Fruit fly (Drosophila melanogaster) whole organism, adult: ENCODE results near the gene CG17475.

Experiments used
- CG11617 ChIP-seq: fragments of 200-800 bp; sonication (Bioruptor generic); optimal IDR thresholded peaks from 2 replicates; lab custom pipeline; 2017; ENCODE audit warnings: mild to moderate bottlenecking, missing biosample characterization, missing genetic modification reagents, missing genetic modification characterization
- CG12768 ChIP-seq: fragments of 200-800 bp; sonication (Bioruptor generic); optimal IDR thresholded peaks from 2 replicates; lab custom pipeline; 2017; ENCODE audit warnings: missing biosample characterization, missing genetic modification characterization, mild to moderate bottlenecking, moderate library complexity, missing genetic modification reagents
- CG14711 ChIP-seq: fragments of 200-800 bp; sonication (Bioruptor generic); optimal IDR thresholded peaks from 2 replicates; lab custom pipeline; 2018; ENCODE audit warnings: missing biosample characterization, mild to moderate bottlenecking, missing genetic modification characterization, moderate library complexity
- CG1620 ChIP-seq: fragments of 200-800 bp; sonication (Bioruptor generic); optimal IDR thresholded peaks from 2 replicates; lab custom pipeline; 2016; ENCODE audit warnings: missing biosample characterization, missing genetic modification characterization
- CG33017 ChIP-seq: fragments of 200-800 bp; sonication (Bioruptor generic); optimal IDR thresholded peaks from 2 replicates; lab custom pipeline; 2018; ENCODE audit warnings: missing biosample characterization, mild to moderate bottlenecking, missing genetic modification characterization, moderate library complexity
- CG5204 ChIP-seq: fragments of 200-800 bp; sonication (Bioruptor generic); optimal IDR thresholded peaks from 2 replicates; lab custom pipeline; 2016; ENCODE audit warnings: missing biosample characterization, missing genetic modification characterization
- CG7045 ChIP-seq: fragments of 200-800 bp; sonication (Bioruptor generic); optimal IDR thresholded peaks from 2 replicates; lab custom pipeline; 2017; ENCODE audit warnings: missing biosample characterization, mild to moderate bottlenecking, missing genetic modification characterization
- CG7101 ChIP-seq: fragments of 200-800 bp; sonication (Bioruptor generic); optimal IDR thresholded peaks from 2 replicates; lab custom pipeline; 2018; ENCODE audit warnings: missing biosample characterization, mild to moderate bottlenecking, missing genetic modification characterization, moderate library complexity
- Clk ChIP-seq: fragments of 200-800 bp; sonication (Bioruptor generic); optimal IDR thresholded peaks from 2 replicates; lab custom pipeline; 2017; ENCODE audit warnings: missing biosample characterization, missing genetic modification characterization
- Crg-1 ChIP-seq: fragments of 200-800 bp; sonication (Bioruptor generic); optimal IDR thresholded peaks from 2 replicates; lab custom pipeline; 2016; ENCODE audit warnings: missing biosample characterization, missing genetic modification characterization
- Hr96 ChIP-seq: fragments of 200-800 bp; sonication (Bioruptor generic); optimal IDR thresholded peaks from 2 replicates; lab custom pipeline; 2016; ENCODE audit warnings: missing biosample characterization, missing genetic modification characterization
- Mnt ChIP-seq: fragments of 200-800 bp; sonication (Bioruptor generic); optimal IDR thresholded peaks from 2 replicates; lab custom pipeline; 2016; ENCODE audit warnings: missing biosample characterization, mild to moderate bottlenecking, missing genetic modification characterization
- bab1 ChIP-seq: fragments of 200-800 bp; sonication (Bioruptor generic); optimal IDR thresholded peaks from 3 replicates; lab custom pipeline; 2019; ENCODE audit warnings: missing biosample characterization, mild to moderate bottlenecking, missing genetic modification characterization, moderate library complexity
- cic ChIP-seq: fragments of 200-800 bp; sonication (Bioruptor generic); optimal IDR thresholded peaks from 2 replicates; lab custom pipeline; 2017; ENCODE audit warnings: missing biosample characterization, mild to moderate bottlenecking, missing genetic modification characterization, moderate library complexity
- cnc ChIP-seq, 2 experiments: fragments of >200 bp; optimal IDR thresholded peaks; 2 replicates each; lab custom pipeline; 2017
- kay ChIP-seq: fragments of 200-800 bp; sonication (Bioruptor generic); peaks from one replicate; lab custom pipeline; 2016; ENCODE audit warnings: missing biosample characterization, missing genetic modification characterization, borderline replicate concordance
- ovo ChIP-seq: fragments of 200-800 bp; sonication (Bioruptor generic); optimal IDR thresholded peaks from 2 replicates; lab custom pipeline; 2016; ENCODE audit warnings: missing biosample characterization, missing genetic modification characterization
- pad ChIP-seq: fragments of 200-800 bp; sonication (Bioruptor generic); optimal IDR thresholded peaks from 3 replicates; lab custom pipeline; 2017; ENCODE audit warnings: missing biosample characterization, missing genetic modification characterization, mild to moderate bottlenecking, moderate library complexity, missing genetic modification reagents
- tj ChIP-seq: fragments of 200-800 bp; sonication (Bioruptor generic); optimal IDR thresholded peaks from 3 replicates; lab custom pipeline; 2017; ENCODE audit warnings: missing biosample characterization, mild to moderate bottlenecking, missing genetic modification characterization, moderate library complexity
- toe ChIP-seq: fragments of 200-800 bp; sonication (Bioruptor generic); optimal IDR thresholded peaks from 2 replicates; lab custom pipeline; 2016; ENCODE audit warnings: missing biosample characterization, missing genetic modification characterization

CG17475 gene

DNA sequence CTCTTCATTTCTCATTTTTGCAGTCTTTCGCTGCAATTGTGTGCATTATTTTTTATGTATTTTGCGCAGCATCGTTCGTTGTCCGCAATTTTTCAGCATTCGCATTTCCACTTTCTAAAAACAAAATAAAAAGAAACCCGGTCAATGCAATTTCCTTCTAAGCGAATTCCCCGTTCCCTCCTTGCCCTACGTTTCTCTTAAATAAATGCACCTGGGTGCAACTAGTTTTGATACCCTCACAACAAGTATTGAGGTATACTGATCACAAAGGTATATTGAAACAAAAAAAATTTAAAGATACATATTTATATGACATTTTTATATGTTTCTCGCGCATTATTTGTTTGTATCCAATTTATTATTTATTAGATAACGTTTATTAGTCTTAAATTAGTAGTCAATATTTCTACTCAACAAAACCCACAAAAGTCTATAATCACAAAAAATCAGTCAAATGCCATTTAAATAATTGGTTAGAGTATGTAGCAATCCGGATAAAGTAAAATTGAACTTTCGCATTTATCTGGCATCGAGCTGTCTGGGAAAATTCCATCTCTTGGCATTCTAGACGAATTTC, 48.8 kb downstream of the CG17475 start:
- TF ChIP-seq Clk (GFP tag; lab: Kevin White, UChicago) = peak; percentile 1
- TF ChIP-seq pad (GFP tag; lab: Kevin White, UChicago) = peak; percentile 37
- TF ChIP-seq kay (GFP tag; lab: Kevin White, UChicago) = peak; percentile 68
- TF ChIP-seq bab1 (GFP tag; lab: Kevin White, UChicago) = peak; percentile 65
- peak; percentile 80 for TF ChIP-seq CG7045 (GFP tag; lab: Kevin White, UChicago)
- TF ChIP-seq CG11617 (GFP tag; lab: Kevin White, UChicago) = peak; percentile 49
- TF ChIP-seq Mnt (GFP tag; lab: Kevin White, UChicago) = no peak
- TF ChIP-seq ovo = no peak
- peak; percentile 58 for TF ChIP-seq CG14711 (tag; lab: Kevin White, UChicago)
- TF ChIP-seq CG33017 (tag; lab: Kevin White, UChicago) = peak; percentile 82
- TF ChIP-seq CG7101 (tag; lab: Kevin White, UChicago) = peak; percentile 66
- TF ChIP-seq tj (GFP tag; lab: Kevin White, UChicago) = peak; percentile 36
- TF ChIP-seq CG1620 (GFP tag; lab: Kevin White, UChicago) = no peak
- peak; percentile 61 for TF ChIP-seq CG12768 (GFP tag; lab: Kevin White, UChicago)

dm6 chr3R:17080666-17081358, 49.4 kb downstream of the CG17475 start:
- peak; percentile 89 for TF ChIP-seq toe (GFP tag; lab: Kevin White, UChicago)
- TF ChIP-seq CG7101 (tag; lab: Kevin White, UChicago) = peak; percentile 92
- TF ChIP-seq pad (GFP tag; lab: Kevin White, UChicago) = peak; percentile 77
- peak; percentile 52 for TF ChIP-seq Crg-1 (GFP tag; lab: Kevin White, UChicago)
- TF ChIP-seq bab1 (GFP tag; lab: Kevin White, UChicago) = peak; percentile 91
- peak; percentile 90 for TF ChIP-seq CG33017 (tag; lab: Kevin White, UChicago)
- peak; percentile 87 for TF ChIP-seq kay (GFP tag; lab: Kevin White, UChicago)
- peak; percentile 94 for TF ChIP-seq CG5204
- TF ChIP-seq CG12768 (GFP tag; lab: Kevin White, UChicago) = peak; percentile 92
- TF ChIP-seq cnc (optimal IDR thresholded peaks at IDR 0.05; lab: Kevin White, UChicago) = no peak
- TF ChIP-seq CG7045 (GFP tag; lab: Kevin White, UChicago) = peak; percentile 96
- peak; percentile 94 for TF ChIP-seq CG11617 (GFP tag; lab: Kevin White, UChicago)
- TF ChIP-seq Clk (GFP tag; lab: Kevin White, UChicago) = peak; percentile 88
- peak; percentile 54 for TF ChIP-seq cic (GFP tag; lab: Kevin White, UChicago)
- peak; percentile 87 for TF ChIP-seq Hr96 (GFP tag; lab: Kevin White, UChicago)
- peak; percentile 81 for TF ChIP-seq CG14711 (tag; lab: Kevin White, UChicago)
- peak; percentile 79 for TF ChIP-seq CG1620 (GFP tag; lab: Kevin White, UChicago)
- TF ChIP-seq Mnt (GFP tag; lab: Kevin White, UChicago) = peak; percentile 28
- TF ChIP-seq tj (GFP tag; lab: Kevin White, UChicago) = peak; percentile 73
- peak; percentile 15 for TF ChIP-seq ovo

DNA sequence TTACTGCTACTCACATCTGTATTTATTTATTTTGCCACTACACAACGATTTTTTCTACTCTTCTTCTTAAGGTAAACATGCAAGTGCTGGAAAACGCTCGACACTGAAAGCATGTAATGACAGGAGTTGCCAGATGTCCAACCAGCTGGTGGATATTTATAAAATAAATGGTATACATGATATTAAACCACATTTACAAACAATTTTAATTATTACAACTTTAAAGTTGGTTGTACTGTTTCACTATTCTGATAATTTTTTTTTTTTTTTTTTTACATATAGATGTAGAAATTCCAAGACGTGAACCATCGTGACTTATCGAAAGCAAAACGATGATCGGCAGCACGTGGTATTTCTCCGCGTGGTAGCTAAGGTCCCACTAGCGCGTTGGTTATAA, 50.4 kb downstream of the CG17475 start, which contains the start of the genes Keap1 and kuk:
Keap1 (minus strand) TSS at position 87 of the 397 bp plus-strand sequence.
kuk (plus strand) TSS at position 386 of the 397 bp plus-strand sequence.
- TF ChIP-seq tj (GFP tag; lab: Kevin White, UChicago) (no peak), CG7045 (GFP tag; lab: Kevin White, UChicago) (no peak), CG11617 (GFP tag; lab: Kevin White, UChicago) (peak; percentile 67), bab1 (GFP tag; lab: Kevin White, UChicago) (peak; percentile 23), toe (GFP tag; lab: Kevin White, UChicago) (peak; percentile 79), CG7101 (tag; lab: Kevin White, UChicago) (peak; percentile 77), Hr96 (GFP tag; lab: Kevin White, UChicago) (peak; percentile 74), Mnt (GFP tag; lab: Kevin White, UChicago) (peak; percentile 97), Crg-1 (GFP tag; lab: Kevin White, UChicago) (peak; percentile 90), pad (GFP tag; lab: Kevin White, UChicago) (no peak), cic (GFP tag; lab: Kevin White, UChicago) (peak; percentile 72), cnc (optimal IDR thresholded peaks at IDR 0.05; lab: Kevin White, UChicago) (no peak), Clk (GFP tag; lab: Kevin White, UChicago) (peak; percentile 3), kay (GFP tag; lab: Kevin White, UChicago) (no peak), CG5204 (no peak), CG14711 (tag; lab: Kevin White, UChicago) (peak; percentile 57), ovo (peak; percentile 69), CG1620 (GFP tag; lab: Kevin White, UChicago) (peak; percentile 88), CG12768 (GFP tag; lab: Kevin White, UChicago) (no peak), CG33017 (tag; lab: Kevin White, UChicago) (peak; percentile 21)
